Worm (Caenorhabditis elegans): Measurements from ENCODE around the gene aass-1.

aass-1 gene

DNA sequence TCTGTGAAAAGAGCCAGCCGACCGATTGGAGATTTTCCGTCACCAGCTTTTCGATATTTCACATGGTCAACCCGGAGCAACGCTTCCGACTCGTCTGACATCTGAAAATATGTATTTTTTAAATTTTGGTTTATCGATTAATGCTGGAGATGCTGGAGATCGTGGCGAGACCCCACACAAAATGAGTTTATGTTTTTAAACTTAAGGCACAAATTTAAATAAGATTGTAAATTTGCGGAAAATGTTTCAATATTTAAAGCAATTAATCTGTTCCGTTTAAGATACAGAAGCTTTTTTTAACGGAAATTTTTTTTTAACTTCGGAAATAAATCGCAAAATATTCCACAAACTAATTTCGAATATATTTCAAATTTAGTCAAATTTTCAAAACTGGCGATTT, 13.3 kb upstream of the aass-1 start, which contains the start of gene gtf-2H1:
Gene gtf-2H1 (minus strand): TSS at position 101 of the 400 bp plus-strand sequence.
- TF ChIP-seq elt-3 (tag; optimal IDR thresholded peaks at IDR 0.05): no peak
- TF ChIP-seq unc-62 (GFP tag; optimal IDR thresholded peaks at IDR 0.05): no peak
- no peak for TF ChIP-seq sem-2 (GFP tag; optimal IDR thresholded peaks at IDR 0.05)
- no peak for TF ChIP-seq lin-13 (tag; optimal IDR thresholded peaks at IDR 0.05)
- TF ChIP-seq mab-5 (tag; optimal IDR thresholded peaks at IDR 0.05): no peak
- TF ChIP-seq mls-2 (tag; optimal IDR thresholded peaks at IDR 0.05): no peak
- TF ChIP-seq M03D4.4 (tag; optimal IDR thresholded peaks at IDR 0.05): no peak
- TF ChIP-seq tbx-8 (GFP tag; optimal IDR thresholded peaks at IDR 0.05): no peak
- TF ChIP-seq zip-8 (tag; optimal IDR thresholded peaks at IDR 0.05): no peak
- no peak for TF ChIP-seq ham-2 (GFP tag; optimal IDR thresholded peaks at IDR 0.05)
- TF ChIP-seq ztf-11 (tag; optimal IDR thresholded peaks at IDR 0.05): no peak

DNA sequence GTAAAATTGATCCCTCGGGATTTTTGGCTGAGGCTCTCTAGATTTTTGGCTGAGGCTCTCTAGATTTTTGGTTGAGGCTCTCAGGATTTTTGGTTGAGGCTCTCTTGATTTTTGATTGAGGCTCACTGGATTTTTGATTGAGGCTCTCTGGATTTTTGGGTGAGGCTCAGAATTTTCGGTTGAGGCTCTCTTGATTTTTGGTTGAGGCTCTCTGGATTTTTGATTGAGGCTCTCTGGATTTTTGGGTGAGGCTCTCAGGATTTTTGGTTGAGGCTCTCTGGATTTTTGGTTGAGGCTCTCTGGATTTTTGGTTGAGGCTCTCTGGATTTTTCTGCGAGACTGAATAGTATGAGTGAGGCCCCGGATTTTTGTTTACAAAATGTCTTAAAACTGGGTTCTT, 8.8 kb upstream of the aass-1 start:
- TF ChIP-seq zip-8 (tag; optimal IDR thresholded peaks at IDR 0.05) (no peak), ceh-39 (tag; optimal IDR thresholded peaks at IDR 0.05) (no peak), blmp-1 (tag; optimal IDR thresholded peaks at IDR 0.05) (no peak), unc-39 (tag; optimal IDR thresholded peaks at IDR 0.05) (no peak)

- TF ChIP-seq mab-5 (tag; optimal IDR thresholded peaks at IDR 0.05): no peak
- TF ChIP-seq M03D4.4 (tag; optimal IDR thresholded peaks at IDR 0.05): no peak
- TF ChIP-seq lin-32 (GFP tag; optimal IDR thresholded peaks at IDR 0.05): no peak
- TF ChIP-seq hlh-1 (tag; optimal IDR thresholded peaks at IDR 0.05): no peak
- TF ChIP-seq nhr-12 (tag; optimal IDR thresholded peaks at IDR 0.05): no peak
- no peak for TF ChIP-seq nhr-76 (tag; optimal IDR thresholded peaks at IDR 0.05)
- TF ChIP-seq ztf-11 (tag; optimal IDR thresholded peaks at IDR 0.05): no peak
- TF ChIP-seq nhr-2 (tag; optimal IDR thresholded peaks at IDR 0.05): no peak
- TF ChIP-seq mep-1 (tag; optimal IDR thresholded peaks at IDR 0.05): no peak
- TF ChIP-seq cnd-1 (tag; optimal IDR thresholded peaks at IDR 0.05): no peak
These were observed 7.6 kb upstream of the aass-1 start, which contains the start of gene ints-13 for ce11 chrIV:237350-237749. TSS of gene ints-13 (minus strand) at chrIV:237450.

- no peak for TF ChIP-seq cnd-1 (tag; optimal IDR thresholded peaks at IDR 0.05)
- peak; percentile 3 for TF ChIP-seq lin-13 (tag; optimal IDR thresholded peaks at IDR 0.05)
- TF ChIP-seq ces-1 (GFP tag; optimal IDR thresholded peaks at IDR 0.05): peak; percentile 37
- peak; percentile 32 for TF ChIP-seq lsy-2 (tag; optimal IDR thresholded peaks at IDR 0.05)
These were observed 4.6 kb upstream of the aass-1 start, which contains the start of the genes fnta-1 and cogc-8 for ce11 chrIV:240257-240754. TSS of gene fnta-1 (minus strand) at chrIV:240307. TSS of gene cogc-8 (plus strand) at chrIV:240451.

ce11 chrIV:244278-244677, 665 bp upstream of the aass-1 start:
- no peak for TF ChIP-seq mep-1 (tag; optimal IDR thresholded peaks at IDR 0.05)
- peak; percentile 86 for TF ChIP-seq zip-8 (tag; optimal IDR thresholded peaks at IDR 0.05)

DNA sequence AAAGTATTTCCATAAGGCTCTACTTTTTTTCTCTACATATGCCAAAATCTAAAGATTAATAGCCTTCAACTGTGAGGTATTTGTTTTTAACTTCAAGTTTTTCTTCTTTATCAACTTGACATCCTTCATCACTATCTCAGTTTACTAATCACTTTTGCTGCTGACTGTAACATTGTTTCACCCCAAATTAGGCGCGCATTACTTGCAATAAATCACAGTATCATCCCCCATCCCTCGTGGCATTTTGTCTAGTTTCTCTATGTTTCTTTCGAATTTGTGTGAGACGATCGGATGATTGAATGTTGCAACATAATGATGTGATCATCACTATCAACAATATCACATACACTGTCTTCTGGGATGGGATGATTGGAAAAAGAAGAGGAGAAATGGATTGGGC, 2.6 kb downstream of the aass-1 start:
- TF ChIP-seq sem-2 (GFP tag; optimal IDR thresholded peaks at IDR 0.05): no peak
- TF ChIP-seq elt-3 (tag; optimal IDR thresholded peaks at IDR 0.05): peak; percentile 7

DNA sequence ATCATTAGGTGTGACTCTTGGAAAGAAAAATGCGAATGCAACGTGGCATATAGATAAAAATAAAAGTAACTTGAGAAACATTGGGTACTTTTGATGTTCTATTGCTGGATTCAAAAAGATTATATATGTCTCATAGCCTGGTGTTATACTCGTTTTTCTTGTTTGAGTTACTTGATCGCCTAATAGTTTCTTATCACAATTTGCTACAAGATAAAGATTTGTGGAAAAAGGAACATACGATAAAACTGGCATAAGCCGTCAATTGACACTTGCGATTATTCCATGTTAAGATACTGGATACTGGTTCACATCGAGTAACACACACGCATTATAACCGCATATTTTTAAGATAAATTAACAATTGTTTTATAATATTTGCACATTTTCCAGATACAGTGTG, 7.5 kb downstream of the aass-1 start, which contains the start of gene grl-19:
Gene grl-19 (minus strand): TSS at position 101 of the 400 bp plus-strand sequence.
- TF ChIP-seq nhr-2 (tag; optimal IDR thresholded peaks at IDR 0.05) (no peak), mab-5 (tag; optimal IDR thresholded peaks at IDR 0.05) (no peak), ceh-39 (tag; optimal IDR thresholded peaks at IDR 0.05) (no peak), ham-2 (GFP tag; optimal IDR thresholded peaks at IDR 0.05) (no peak)

DNA sequence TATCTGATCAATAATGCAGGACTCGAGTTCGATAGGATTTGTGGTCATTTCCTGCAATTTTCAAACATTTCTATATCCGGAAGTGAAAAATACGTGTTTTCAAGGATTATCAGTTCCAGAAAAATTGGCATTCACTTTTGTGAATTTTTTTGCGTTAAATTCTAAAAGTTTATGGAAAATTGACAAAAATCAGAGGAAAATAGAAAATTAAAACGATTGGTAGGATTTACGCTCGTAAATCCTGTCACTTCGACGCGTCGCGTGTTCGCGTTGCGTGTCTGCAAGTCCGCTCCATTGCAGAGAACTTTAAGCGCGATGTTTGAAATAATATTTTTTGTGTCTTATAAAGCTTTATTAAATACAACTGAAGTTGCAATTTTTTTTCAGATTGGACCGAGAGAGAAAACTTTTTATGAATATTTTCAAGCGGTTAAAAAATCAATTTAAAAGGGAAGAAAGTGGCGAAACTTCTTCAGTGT, 10.5 kb downstream of the aass-1 start, which contains the start of gene rcat-1:
Gene rcat-1 (minus strand): TSS at position 51 of the 479 bp plus-strand sequence.
- TF ChIP-seq pha-4 (tag; optimal IDR thresholded peaks at IDR 0.05): peak; percentile 78
- peak; percentile 95 for TF ChIP-seq mep-1 (tag; optimal IDR thresholded peaks at IDR 0.05)
- TF ChIP-seq tbx-8 (GFP tag; optimal IDR thresholded peaks at IDR 0.05): no peak
- TF ChIP-seq nhr-237 (tag; optimal IDR thresholded peaks at IDR 0.05): peak; percentile 83
- TF ChIP-seq hlh-1 (tag; optimal IDR thresholded peaks at IDR 0.05): peak; percentile 36
- no peak for TF ChIP-seq lin-32 (GFP tag; optimal IDR thresholded peaks at IDR 0.05)
- no peak for TF ChIP-seq mls-2 (tag; optimal IDR thresholded peaks at IDR 0.05)
- no peak for TF ChIP-seq snpc-4 (tag; optimal IDR thresholded peaks at IDR 0.05)
- TF ChIP-seq sem-2 (GFP tag; optimal IDR thresholded peaks at IDR 0.05): no peak
- peak; percentile 8 for TF ChIP-seq unc-120 (tag; optimal IDR thresholded peaks at IDR 0.05; ENCODE audit: poor library complexity, severe bottlenecking)
- TF ChIP-seq bed-3 (GFP tag; optimal IDR thresholded peaks at IDR 0.05): no peak
- TF ChIP-seq cnd-1 (tag; optimal IDR thresholded peaks at IDR 0.05): peak; percentile 9
- TF ChIP-seq ham-2 (GFP tag; optimal IDR thresholded peaks at IDR 0.05): no peak
- TF ChIP-seq nhr-76 (tag; optimal IDR thresholded peaks at IDR 0.05): no peak
- no peak for TF ChIP-seq drap-1 (GFP tag; optimal IDR thresholded peaks at IDR 0.05)
- TF ChIP-seq ceh-39 (tag; optimal IDR thresholded peaks at IDR 0.05): peak; percentile 74
- TF ChIP-seq lin-13 (tag; optimal IDR thresholded peaks at IDR 0.05): peak; percentile 89
- peak; percentile 59 for TF ChIP-seq unc-62 (GFP tag; optimal IDR thresholded peaks at IDR 0.05)
- TF ChIP-seq elt-3 (tag; optimal IDR thresholded peaks at IDR 0.05): no peak
- TF ChIP-seq lsy-2 (tag; optimal IDR thresholded peaks at IDR 0.05): peak; percentile 87
- no peak for TF ChIP-seq unc-39 (tag; optimal IDR thresholded peaks at IDR 0.05)
- TF ChIP-seq flh-1 (GFP tag; optimal IDR thresholded peaks at IDR 0.05): no peak
- peak; percentile 10 for TF ChIP-seq nhr-2 (tag; optimal IDR thresholded peaks at IDR 0.05)
- no peak for TF ChIP-seq ztf-11 (tag; optimal IDR thresholded peaks at IDR 0.05)
- TF ChIP-seq elt-1 (tag; optimal IDR thresholded peaks at IDR 0.05; ENCODE audit: borderline replicate concordance, insufficient read depth): no peak
- TF ChIP-seq ces-1 (GFP tag; optimal IDR thresholded peaks at IDR 0.05): peak; percentile 72
